Worm (Caenorhabditis elegans) whole organism, young adult: ENCODE data around the gene C56G2.22.

ENCODE experiments used
- B0019.2 ChIP-seq: fragments of 200-800 bp; sonication (Bioruptor generic); conservative IDR thresholded peaks from 2 replicates; pipeline ENCODE4 v1.3.6; 2022; ENCODE audit warnings: missing genetic modification reagents, missing genetic modification characterization, missing compliant biosample characterization
- B0035.1 ChIP-seq: sonication (generic microtip); optimal IDR thresholded peaks from 2 replicates; lab custom pipeline; 2016; ENCODE audit warnings: missing genetic modification characterization, mild to moderate bottlenecking, missing compliant biosample characterization, missing genotype, missing genetic modification reagents
- C17E4.6 ChIP-seq: fragments of 200-800 bp; sonication (Bioruptor generic); IDR thresholded peaks from 2 replicates; pipeline ENCODE4 v1.3.6; 2022; ENCODE audit warnings: missing genetic modification reagents, missing genetic modification characterization, missing compliant biosample characterization
- D2030.7 ChIP-seq: fragments of 200-800 bp; sonication (Bioruptor generic); IDR thresholded peaks from 2 replicates; pipeline ENCODE4 v1.3.6; 2022; ENCODE audit warnings: missing genetic modification reagents, missing genetic modification characterization, missing compliant biosample characterization
- F10E7.11 ChIP-seq: sonication (generic microtip); optimal IDR thresholded peaks from 2 replicates; lab custom pipeline; 2017; ENCODE audit warnings: mild to moderate bottlenecking, missing genetic modification characterization, moderate library complexity, missing compliant biosample characterization
- F22D6.2 ChIP-seq: sonication (generic microtip); optimal IDR thresholded peaks from 2 replicates; lab custom pipeline; 2016; ENCODE audit warnings: mild to moderate bottlenecking, missing genetic modification characterization, missing compliant biosample characterization
- F37B4.10 ChIP-seq: fragments of 200-800 bp; sonication (Bioruptor generic); IDR thresholded peaks from 2 replicates; pipeline ENCODE4 v1.3.6; 2022; ENCODE audit warnings: missing genetic modification characterization, missing compliant biosample characterization
- F57C9.4 ChIP-seq: sonication (generic microtip); optimal IDR thresholded peaks from 2 replicates; lab custom pipeline; 2017; ENCODE audit warnings: mild to moderate bottlenecking, missing genetic modification characterization, missing compliant biosample characterization
- Y53G8AR.9 ChIP-seq: fragments of 200-800 bp; sonication (Bioruptor generic); conservative IDR thresholded peaks from 2 replicates; pipeline ENCODE4 v1.3.6; 2022; ENCODE audit warnings: missing genetic modification reagents, missing genetic modification characterization, missing compliant biosample characterization
- Y95B8A.8 ChIP-seq: fragments of 200-800 bp; sonication (Bioruptor generic); IDR thresholded peaks from 2 replicates; pipeline ENCODE4 v1.3.6; 2022; ENCODE audit warnings: missing genetic modification reagents, missing genetic modification characterization, missing compliant biosample characterization
- ZK185.1 ChIP-seq: sonication (generic microtip); optimal IDR thresholded peaks from 2 replicates; lab custom pipeline; 2016; ENCODE audit warnings: mild to moderate bottlenecking, missing genetic modification characterization, missing compliant biosample characterization; ENCODE audit not compliant: poor library complexity, severe bottlenecking
- atf-7 ChIP-seq: sonication (generic microtip); optimal IDR thresholded peaks from 2 replicates; lab custom pipeline; 2017; ENCODE audit warnings: mild to moderate bottlenecking, missing genetic modification characterization, missing compliant biosample characterization
- athp-1 ChIP-seq: sonication (generic microtip); optimal IDR thresholded peaks from 2 replicates; lab custom pipeline; 2017; ENCODE audit warnings: mild to moderate bottlenecking, missing genetic modification characterization, missing compliant biosample characterization
- cebp-2 ChIP-seq: fragments of 200-800 bp; sonication (Bioruptor generic); IDR thresholded peaks from 2 replicates; pipeline ENCODE4 v1.3.6; 2022; ENCODE audit warnings: missing genetic modification characterization, missing compliant biosample characterization
- ceh-100 ChIP-seq: fragments of 200-800 bp; sonication (Bioruptor generic); IDR thresholded peaks from 2 replicates; pipeline ENCODE4 v1.3.6; 2022; ENCODE audit warnings: missing genetic modification reagents, missing genetic modification characterization, missing compliant biosample characterization
- ceh-27 ChIP-seq: fragments of 200-800 bp; sonication (Bioruptor generic); optimal IDR thresholded peaks from 2 replicates; lab custom pipeline; 2018; ENCODE audit warnings: mild to moderate bottlenecking, missing genetic modification characterization, moderate library complexity, missing compliant biosample characterization
- ceh-58 ChIP-seq: fragments of 200-800 bp; sonication (Bioruptor generic); IDR thresholded peaks from 2 replicates; pipeline ENCODE4 v1.3.6; 2022; ENCODE audit warnings: missing genetic modification characterization, missing compliant biosample characterization
- ceh-79 ChIP-seq: sonication (generic microtip); optimal IDR thresholded peaks from 2 replicates; lab custom pipeline; 2017; ENCODE audit warnings: mild to moderate bottlenecking, missing genetic modification characterization, missing compliant biosample characterization
- chd-7 ChIP-seq: sonication (generic microtip); optimal IDR thresholded peaks from 2 replicates; lab custom pipeline; 2016; ENCODE audit warnings: mild to moderate bottlenecking, missing genetic modification characterization, moderate library complexity, missing compliant biosample characterization
- dox-1 ChIP-seq: fragments of 200-800 bp; sonication (Bioruptor generic); IDR thresholded peaks from 2 replicates; pipeline ENCODE4 v1.3.6; 2022; ENCODE audit warnings: missing genetic modification reagents, missing genetic modification characterization, missing compliant biosample characterization
- dpff-1 ChIP-seq: sonication (generic microtip); optimal IDR thresholded peaks from 2 replicates; lab custom pipeline; 2017; ENCODE audit warnings: mild to moderate bottlenecking, missing genetic modification characterization, missing compliant biosample characterization
- efl-1 ChIP-seq: fragments of 150-350 bp; optimal IDR thresholded peaks from 2 replicates; lab custom pipeline; 2014; ENCODE audit warnings: missing biosample characterization, missing genetic modification reagents, missing genetic modification characterization
- egrh-3 ChIP-seq: fragments of 200-800 bp; sonication (Bioruptor generic); IDR thresholded peaks from 2 replicates; pipeline ENCODE4 v1.3.6; 2022; ENCODE audit warnings: missing genetic modification reagents, missing genetic modification characterization, missing compliant biosample characterization
- ekl-4 ChIP-seq: fragments of 200-800 bp; sonication (Bioruptor generic); IDR thresholded peaks from 2 replicates; pipeline ENCODE4 v1.3.6; 2022; ENCODE audit warnings: missing genetic modification reagents, missing genetic modification characterization, missing compliant biosample characterization
- ets-4 ChIP-seq: fragments of 200-800 bp; sonication (Bioruptor generic); optimal IDR thresholded peaks from 2 replicates; lab custom pipeline; 2018; ENCODE audit warnings: mild to moderate bottlenecking, missing genetic modification characterization, missing compliant biosample characterization
- fkh-3 ChIP-seq: sonication (generic microtip); optimal IDR thresholded peaks from 2 replicates; lab custom pipeline; 2016; ENCODE audit warnings: mild to moderate bottlenecking, missing genetic modification characterization, missing compliant biosample characterization
- gei-17 ChIP-seq: fragments of 200-800 bp; sonication (Bioruptor generic); optimal IDR thresholded peaks from 2 replicates; lab custom pipeline; 2018; ENCODE audit warnings: mild to moderate bottlenecking, missing genetic modification characterization, missing compliant biosample characterization
- hlh-12 ChIP-seq: sonication (generic microtip); optimal IDR thresholded peaks from 2 replicates; lab custom pipeline; 2016; ENCODE audit warnings: missing genetic modification characterization, missing compliant biosample characterization
- hsf-1 ChIP-seq: fragments of 200-800 bp; sonication (Bioruptor generic); IDR thresholded peaks from 2 replicates; pipeline ENCODE4 v1.3.6; 2022; ENCODE audit warnings: missing genetic modification reagents, missing genetic modification characterization, missing compliant biosample characterization
- lin-35 ChIP-seq, 3 experiments: fragments of 150-350 bp in 2 of 3; sonication (generic microtip) in 1 of 3; optimal IDR thresholded peaks; 2 replicates each; lab custom pipeline; 2014 to 2018; ENCODE audit warnings: missing biosample characterization in 3 of 3, missing genetic modification characterization in 3 of 3, missing genetic modification reagents in 3 of 3
- lin-40 ChIP-seq: sonication (generic microtip); optimal IDR thresholded peaks from 2 replicates; lab custom pipeline; 2016; ENCODE audit warnings: missing genetic modification characterization, mild to moderate bottlenecking, missing compliant biosample characterization, missing genotype, missing genetic modification reagents
- lin-54 ChIP-seq: fragments of 200-800 bp; sonication (Bioruptor generic); optimal IDR thresholded peaks from 2 replicates; lab custom pipeline; 2018; ENCODE audit warnings: mild to moderate bottlenecking, missing genetic modification characterization, missing compliant biosample characterization
- lsy-27 ChIP-seq: sonication (generic microtip); optimal IDR thresholded peaks from 2 replicates; lab custom pipeline; 2017; ENCODE audit warnings: missing genetic modification characterization, mild to moderate bottlenecking, missing compliant biosample characterization, antibody characterized with exemption, missing genotype, borderline replicate concordance; ENCODE audit not compliant: insufficient read depth
- madf-10 ChIP-seq: sonication (generic microtip); optimal IDR thresholded peaks from 2 replicates; lab custom pipeline; 2016; ENCODE audit warnings: mild to moderate bottlenecking, missing genetic modification characterization, missing compliant biosample characterization
- madf-6 ChIP-seq: fragments of 200-800 bp; sonication (Bioruptor generic); IDR thresholded peaks from 2 replicates; pipeline ENCODE4 v1.3.6; 2022; ENCODE audit warnings: missing genetic modification reagents, missing genetic modification characterization, missing compliant biosample characterization
- mcd-1 ChIP-seq: fragments of 200-800 bp; sonication (Bioruptor generic); IDR thresholded peaks from 2 replicates; pipeline ENCODE4 v1.3.6; 2022; ENCODE audit warnings: missing genetic modification reagents, missing genetic modification characterization, missing compliant biosample characterization
- nhr-120 ChIP-seq: fragments of 200-800 bp; sonication (Bioruptor generic); IDR thresholded peaks from 2 replicates; pipeline ENCODE4 v1.3.6; 2022; ENCODE audit warnings: missing genetic modification characterization, missing compliant biosample characterization
- pbrm-1 ChIP-seq: fragments of 200-800 bp; sonication (Bioruptor generic); IDR thresholded peaks from 2 replicates; pipeline ENCODE4 v1.3.6; 2022; ENCODE audit warnings: missing genetic modification reagents, missing genetic modification characterization, missing compliant biosample characterization
- snpc-4 ChIP-seq, 5 experiments: fragments of 150-350 bp in 1 of 5; sonication (generic microtip) in 4 of 5; optimal IDR thresholded peaks; 2 replicates each; lab custom pipeline; 2014 to 2018; ENCODE audit warnings: missing genetic modification characterization in 5 of 5, missing biosample characterization in 3 of 5, antibody characterized with exemption in 2 of 5, mild to moderate bottlenecking in 2 of 5, missing compliant biosample characterization in 2 of 5, missing genotype in 2 of 5, moderate library complexity in 2 of 5, missing genetic modification reagents in 1 of 5
- somi-1 ChIP-seq: fragments of 200-800 bp; sonication (Bioruptor generic); optimal IDR thresholded peaks from 2 replicates; lab custom pipeline; 2018; ENCODE audit warnings: mild to moderate bottlenecking, missing genetic modification characterization, missing compliant biosample characterization
- sptf-2 ChIP-seq: fragments of 200-800 bp; sonication (Bioruptor generic); optimal IDR thresholded peaks from 2 replicates; lab custom pipeline; 2018; ENCODE audit warnings: mild to moderate bottlenecking, missing genetic modification characterization, missing compliant biosample characterization
- tbp1 ChIP-seq: fragments of 200-800 bp; sonication (Bioruptor generic); optimal IDR thresholded peaks from 2 replicates; lab custom pipeline; 2018; ENCODE audit warnings: mild to moderate bottlenecking, missing genetic modification characterization, missing compliant biosample characterization
- tlf-1 ChIP-seq: fragments of 200-800 bp; sonication (Bioruptor generic); optimal IDR thresholded peaks from 2 replicates; lab custom pipeline; 2018; ENCODE audit warnings: mild to moderate bottlenecking, missing genetic modification characterization, missing compliant biosample characterization
- unc-130 ChIP-seq: sonication (generic microtip); optimal IDR thresholded peaks from 2 replicates; lab custom pipeline; 2016; ENCODE audit warnings: missing genetic modification reagents, missing genetic modification characterization, missing compliant biosample characterization
- unc-62 ChIP-seq: fragments of 150-350 bp; optimal IDR thresholded peaks from 2 replicates; lab custom pipeline; 2014; ENCODE audit warnings: missing biosample characterization, missing genetic modification reagents, missing genetic modification characterization
- xnd-1 ChIP-seq: sonication (generic microtip); optimal IDR thresholded peaks from 2 replicates; lab custom pipeline; 2016; ENCODE audit warnings: missing genotype, missing genetic modification reagents, missing genetic modification characterization, missing compliant biosample characterization
- zfh-2 ChIP-seq: fragments of 200-800 bp; sonication (Bioruptor generic); conservative IDR thresholded peaks from 2 replicates; pipeline ENCODE4 v1.3.6; 2022; ENCODE audit warnings: missing genetic modification reagents, missing genetic modification characterization, missing compliant biosample characterization
- ztf-6 ChIP-seq: fragments of 200-800 bp; sonication (Bioruptor generic); IDR thresholded peaks from 2 replicates; pipeline ENCODE4 v1.3.6; 2022; ENCODE audit warnings: missing genetic modification reagents, missing genetic modification characterization, missing compliant biosample characterization

The C56G2.22 gene

ce11 chrIII:6344737-6345136, 1.5 kb upstream of the C56G2.22 start (continued):
- TF ChIP-seq egrh-3 (GFP tag; lab: Robert Waterston, UW) (no peak), gei-17 (no peak), madf-6 (GFP tag; lab: Robert Waterston, UW) (peak; percentile 83), F57C9.4 (no peak), B0019.2 (GFP tag; lab: Robert Waterston, UW) (peak; percentile 57), ceh-79 (no peak), snpc-4 (GFP tag; optimal IDR thresholded peaks at IDR 0.05; lab: Kevin White, UChicago) (no peak), snpc-4 (tag; optimal IDR thresholded peaks at IDR 0.05; lab: Kevin White, UChicago) (peak in 3 of 4 experiments; percentile 52 to 81 (median 62)), lin-54 (GFP tag; lab: Kevin White, UChicago) (peak; percentile 70), mcd-1 (peak; percentile 63; the same call in 1 of the 2 replicates), hlh-12 (no peak), ekl-4 (peak; percentile 80), dox-1 (GFP tag; lab: Robert Waterston, UW) (peak; percentile 84), unc-62 (no peak)

ce11 chrIII:6348578-6348977, 2.3 kb downstream of the C56G2.22 start:
- no peak for TF ChIP-seq lsy-27 (tag; lab: Kevin White, UChicago)
- TF ChIP-seq lin-40, result peak; percentile 26
- no peak; the same call in 1 of the 2 replicates for TF ChIP-seq ceh-100
- TF ChIP-seq xnd-1 (tag; lab: Kevin White, UChicago), result no peak
- TF ChIP-seq nhr-120 (GFP tag; lab: Robert Waterston, UW), result no peak
- TF ChIP-seq ZK185.1 (tag; lab: Kevin White, UChicago), result no peak
- 0 out of 2 replicates have a peak, but pooled peaks have one; percentile 38 for TF ChIP-seq hsf-1
- peak; percentile 42; the same call in 1 of the 2 replicates for TF ChIP-seq zfh-2 (GFP tag; lab: Robert Waterston, UW)
- no peak for TF ChIP-seq F37B4.10
- TF ChIP-seq tlf-1 (GFP tag; lab: Kevin White, UChicago), result no peak
- no peak for TF ChIP-seq F22D6.2 (tag; lab: Kevin White, UChicago)
- TF ChIP-seq chd-7 (tag; lab: Kevin White, UChicago), result peak; percentile 52
- peak; percentile 34; the same call in 1 of the 2 replicates for TF ChIP-seq madf-6 (GFP tag; lab: Robert Waterston, UW)
- no peak for TF ChIP-seq C17E4.6
- no peak for TF ChIP-seq sptf-2 (GFP tag; lab: Kevin White, UChicago)
- no peak for TF ChIP-seq ets-4 (GFP tag; lab: Kevin White, UChicago)
- no peak for TF ChIP-seq ztf-6 (GFP tag; lab: Robert Waterston, UW)
- TF ChIP-seq athp-1 (tag; lab: Kevin White, UChicago), result no peak
- TF ChIP-seq Y95B8A.8 (GFP tag; lab: Robert Waterston, UW), result no peak
- TF ChIP-seq lin-35 (GFP tag; optimal IDR thresholded peaks at IDR 0.05; lab: Kevin White, UChicago), result peak in 1 of 3 experiments; percentile 11
- TF ChIP-seq ceh-27 (GFP tag; lab: Kevin White, UChicago), result peak; percentile 57
- TF ChIP-seq pbrm-1 (GFP tag; lab: Robert Waterston, UW), result 0 out of 2 replicates have a peak, but pooled peaks have one; percentile 15
- TF ChIP-seq F10E7.11, result peak; percentile 27
- TF ChIP-seq madf-10 (tag; lab: Kevin White, UChicago), result no peak
- TF ChIP-seq somi-1 (GFP tag; lab: Kevin White, UChicago), result no peak
- TF ChIP-seq ceh-58 (GFP tag; lab: Robert Waterston, UW), result no peak
- no peak for TF ChIP-seq B0035.1
- TF ChIP-seq tbp1 (GFP tag; lab: Kevin White, UChicago), result no peak
- TF ChIP-seq atf-7, result peak; percentile 75
- no peak for TF ChIP-seq unc-130 (GFP tag; lab: Kevin White, UChicago)
- TF ChIP-seq Y53G8AR.9 (GFP tag; lab: Robert Waterston, UW), result no peak
- TF ChIP-seq dpff-1, result no peak
- TF ChIP-seq efl-1, result no peak
- no peak for TF ChIP-seq D2030.7 (GFP tag; lab: Robert Waterston, UW)
- TF ChIP-seq cebp-2 (GFP tag; lab: Robert Waterston, UW), result no peak
- TF ChIP-seq fkh-3 (tag; lab: Kevin White, UChicago), result no peak
